Worm (Caenorhabditis elegans): ENCODE data around the gene Y26E6A.3.

Y26E6A.3 gene

DNA sequence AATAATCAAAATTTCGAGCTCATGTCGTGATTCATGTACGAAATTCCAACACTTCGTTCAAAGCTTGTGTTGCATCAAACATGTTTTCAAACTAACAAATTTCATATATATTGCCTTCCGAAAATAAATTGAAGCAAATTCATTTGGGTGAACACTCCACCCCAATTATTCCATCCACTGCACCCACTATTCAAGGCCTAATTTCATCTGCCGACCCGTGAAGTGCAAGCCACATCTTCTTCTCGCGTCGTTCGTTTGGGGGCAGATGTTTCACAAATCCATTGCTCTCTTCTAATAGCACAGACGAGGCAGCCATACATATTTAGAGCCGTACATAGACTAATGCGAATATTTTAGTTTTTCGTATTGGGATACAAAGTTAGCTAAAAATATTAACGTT lies 34.4 kb upstream of the Y26E6A.3 start:
- no peak for TF ChIP-seq pha-4 (GFP tag; IDR thresholded peaks at IDR 0.05)
- no peak for TF ChIP-seq pha-4 (tag; optimal IDR thresholded peaks at IDR 0.05)
- no peak for TF ChIP-seq zfp-3 (GFP tag; conservative IDR thresholded peaks at IDR 0.05)
- no peak for TF ChIP-seq nhr-237 (tag; optimal IDR thresholded peaks at IDR 0.05)
- TF ChIP-seq daf-19 (GFP tag; conservative IDR thresholded peaks at IDR 0.05), result no peak
- no peak for TF ChIP-seq zag-1 (tag; optimal IDR thresholded peaks at IDR 0.05)
- TF ChIP-seq vab-7 (GFP tag; IDR thresholded peaks at IDR 0.05), result no peak
- no peak for TF ChIP-seq hlh-30 (tag; optimal IDR thresholded peaks at IDR 0.05; ENCODE audit: insufficient read depth)
- TF ChIP-seq zip-2 (tag; optimal IDR thresholded peaks at IDR 0.05), result no peak
- TF ChIP-seq unc-62 (GFP tag; optimal IDR thresholded peaks at IDR 0.05 in 1 of 2), result no peak
- TF ChIP-seq unc-62 (tag; optimal IDR thresholded peaks at IDR 0.05), result no peak
- TF ChIP-seq tag-97 (GFP tag; IDR thresholded peaks at IDR 0.05), result no peak
- no peak for TF ChIP-seq unc-39 (tag; optimal IDR thresholded peaks at IDR 0.05)
- TF ChIP-seq Y105C5A.15 (GFP tag; IDR thresholded peaks at IDR 0.05), result no peak
- no peak for TF ChIP-seq nhr-42 (GFP tag; IDR thresholded peaks at IDR 0.05)
- no peak for TF ChIP-seq lsy-2 (tag; optimal IDR thresholded peaks at IDR 0.05)
- no peak for TF ChIP-seq fos-1 (tag; optimal IDR thresholded peaks at IDR 0.05)
- no peak for TF ChIP-seq ZK546.5 (tag; optimal IDR thresholded peaks at IDR 0.05)
- no peak for TF ChIP-seq snpc-1.2 (GFP tag; IDR thresholded peaks at IDR 0.05)
- TF ChIP-seq nhr-48 (tag; optimal IDR thresholded peaks at IDR 0.05), result no peak
- TF ChIP-seq hif-1 (tag; optimal IDR thresholded peaks at IDR 0.05), result no peak

DNA sequence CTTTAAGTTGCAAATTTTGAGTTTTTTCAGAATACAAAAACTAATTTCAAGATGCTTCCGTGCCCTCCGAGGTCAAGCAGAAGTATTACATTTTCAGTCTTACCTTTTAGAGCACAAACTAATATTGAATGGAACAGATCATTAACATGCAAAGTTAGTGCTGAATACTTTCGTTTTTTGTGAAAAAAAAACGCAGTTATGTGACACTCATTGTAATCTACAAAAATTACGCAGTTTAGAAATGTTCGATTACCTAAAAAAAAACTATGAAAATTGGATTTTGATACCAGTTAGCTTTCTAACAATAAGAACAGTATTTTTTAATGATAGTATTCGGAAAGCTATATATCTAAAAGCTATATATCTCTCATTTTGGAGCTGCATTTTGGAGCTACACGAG lies 32.1 kb upstream of the Y26E6A.3 start:
- TF ChIP-seq nhr-25 (tag; optimal IDR thresholded peaks at IDR 0.05; ENCODE audit: borderline replicate concordance, insufficient read depth) (no peak), aha-1 (tag) (peak; percentile 92), duxl-1 (tag; optimal IDR thresholded peaks at IDR 0.05; ENCODE audit: poor library complexity) (no peak), attf-4 (tag; optimal IDR thresholded peaks at IDR 0.05) (no peak), gei-8 (GFP tag; optimal IDR thresholded peaks at IDR 0.05) (no peak), pqm-1 (tag; optimal IDR thresholded peaks at IDR 0.05) (no peak), nhr-42 (GFP tag; IDR thresholded peaks at IDR 0.05) (no peak)

DNA sequence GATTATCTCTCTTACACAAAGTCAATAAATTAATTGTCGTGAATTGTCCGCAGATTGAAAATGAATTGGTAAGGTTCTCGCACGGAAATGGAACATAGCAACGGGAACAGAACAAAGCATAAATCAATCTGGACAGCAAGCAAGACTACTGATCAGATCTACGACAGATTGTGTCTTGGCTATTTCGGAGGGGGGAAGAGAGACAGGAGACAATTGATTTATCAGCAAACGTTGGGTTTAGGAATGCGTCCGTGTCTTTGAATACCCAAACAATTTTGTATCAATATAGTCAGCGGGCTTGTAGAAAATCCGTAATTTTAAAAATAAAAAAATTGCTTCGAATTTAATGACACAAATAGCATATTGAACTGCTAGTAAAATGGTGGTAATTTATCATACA lies 31.5 kb upstream of the Y26E6A.3 start:
- TF ChIP-seq ztf-11 (tag; optimal IDR thresholded peaks at IDR 0.05) (no peak), nhr-28 (tag; optimal IDR thresholded peaks at IDR 0.05) (peak; percentile 43), ZK546.5 (tag; optimal IDR thresholded peaks at IDR 0.05) (no peak), ama-1 (optimal IDR thresholded peaks at IDR 0.05) (peak; percentile 34), set-16 (GFP tag; IDR thresholded peaks at IDR 0.05) (no peak), ceh-82 (tag; optimal IDR thresholded peaks at IDR 0.05) (no peak), tra-1 (GFP tag; IDR thresholded peaks at IDR 0.05) (0 out of 2 replicates have a peak, but pooled peaks have one; percentile 4), madf-5 (GFP tag; IDR thresholded peaks at IDR 0.05) (0 out of 4 replicates have a peak, but pooled peaks of 1 of the 2 experiments have one; percentile 33), ceh-20 (GFP tag; IDR thresholded peaks at IDR 0.05) (0 out of 2 replicates have a peak, but pooled peaks have one; percentile 34), pha-4 (GFP tag; IDR thresholded peaks at IDR 0.05) (no peak), pha-4 (tag; optimal IDR thresholded peaks at IDR 0.05) (no peak), D1046.2 (GFP tag; IDR thresholded peaks at IDR 0.05) (no peak), mep-1 (tag; optimal IDR thresholded peaks at IDR 0.05) (peak; percentile 16), ztf-7 (tag; optimal IDR thresholded peaks at IDR 0.05) (no peak), T26A8.4 (GFP tag; IDR thresholded peaks at IDR 0.05) (0 out of 2 replicates have a peak, but pooled peaks have one; percentile 19), dve-1 (tag; optimal IDR thresholded peaks at IDR 0.05; ENCODE audit: insufficient read depth) (no peak), lin-15B (tag; optimal IDR thresholded peaks at IDR 0.05) (no peak), php-3 (GFP tag; IDR thresholded peaks at IDR 0.05) (no peak), T20F7.1 (GFP tag; optimal IDR thresholded peaks at IDR 0.05) (no peak), lin-38 (GFP tag; IDR thresholded peaks at IDR 0.05) (no peak), zag-1 (tag; optimal IDR thresholded peaks at IDR 0.05) (no peak), ceh-44 (GFP tag; IDR thresholded peaks at IDR 0.05) (no peak), hlh-11 (tag; optimal IDR thresholded peaks at IDR 0.05) (peak; percentile 17), spr-3 (GFP tag; optimal IDR thresholded peaks at IDR 0.05) (no peak), snpc-1.2 (GFP tag; IDR thresholded peaks at IDR 0.05) (no peak), mes-2 (tag; optimal IDR thresholded peaks at IDR 0.05; ENCODE audit: poor library complexity, severe bottlenecking) (peak; percentile 24), unc-62 (GFP tag; optimal IDR thresholded peaks at IDR 0.05 in 1 of 2) (peak in 1 of 2 experiments; percentile 95), unc-62 (tag; optimal IDR thresholded peaks at IDR 0.05) (no peak)
